Worm (Caenorhabditis elegans) whole organism, early embryonic: ENCODE measurements around the gene srx-41.

Experiments used
- B0310.2 ChIP-seq: sonication (generic microtip); optimal IDR thresholded peaks from 2 replicates; lab custom pipeline; 2016; ENCODE audit warnings: mild to moderate bottlenecking, missing genetic modification characterization, missing compliant biosample characterization
- F13C5.2 ChIP-seq: sonication (generic microtip); optimal IDR thresholded peaks from 2 replicates; lab custom pipeline; 2017; ENCODE audit warnings: mild to moderate bottlenecking, missing genetic modification characterization, inconsistent platforms, missing compliant biosample characterization
- aly-1 ChIP-seq: sonication (generic microtip); optimal IDR thresholded peaks from 2 replicates; lab custom pipeline; 2016; ENCODE audit warnings: missing genetic modification characterization, missing compliant biosample characterization
- ama-1 ChIP-seq: fragments of 150-350 bp; optimal IDR thresholded peaks from 2 replicates; lab custom pipeline; 2014
- ceh-13 ChIP-seq: fragments of 200-800 bp; sonication (Bioruptor generic); optimal IDR thresholded peaks from 2 replicates; lab custom pipeline; 2018; ENCODE audit warnings: mild to moderate bottlenecking, missing genetic modification characterization, missing compliant biosample characterization
- ceh-36 ChIP-seq: sonication (generic microtip); optimal IDR thresholded peaks from 2 replicates; lab custom pipeline; 2016; ENCODE audit warnings: missing genetic modification characterization, inconsistent platforms, missing compliant biosample characterization
- ets-7 ChIP-seq: sonication (generic microtip); optimal IDR thresholded peaks from 2 replicates; lab custom pipeline; 2016; ENCODE audit warnings: missing genotype, missing genetic modification characterization, missing compliant biosample characterization
- flt-1 ChIP-seq: fragments of 200-800 bp; sonication (Bioruptor generic); IDR thresholded peaks from 2 replicates; pipeline ENCODE4 v1.3.6; 2022; ENCODE audit warnings: missing genetic modification characterization, missing compliant biosample characterization
- hmbx-1 ChIP-seq: sonication (generic microtip); optimal IDR thresholded peaks from 2 replicates; lab custom pipeline; 2016; ENCODE audit warnings: mild to moderate bottlenecking, missing genetic modification characterization, missing compliant biosample characterization
- hmg-4 ChIP-seq: fragments of 200-800 bp; sonication (Bioruptor generic); optimal IDR thresholded peaks from 2 replicates; lab custom pipeline; 2018; ENCODE audit warnings: mild to moderate bottlenecking, missing genetic modification characterization, missing compliant biosample characterization
- scrt-1 ChIP-seq: fragments of 200-800 bp; sonication (Bioruptor generic); IDR thresholded peaks from 2 replicates; pipeline ENCODE4 v1.3.6; 2022; ENCODE audit warnings: missing genetic modification characterization, missing compliant biosample characterization
- sea-1 ChIP-seq: fragments of 200-800 bp; sonication (Bioruptor generic); conservative IDR thresholded peaks from 2 replicates; pipeline ENCODE4 v1.3.6; 2022; ENCODE audit warnings: missing genetic modification characterization, missing compliant biosample characterization
- tbx-11 ChIP-seq: fragments of 200-800 bp; sonication (Bioruptor generic); IDR thresholded peaks from 2 replicates; pipeline ENCODE4 v1.3.6; 2022; ENCODE audit warnings: missing genetic modification characterization, missing compliant biosample characterization
- tbx-37 ChIP-seq: fragments of 200-800 bp; sonication (Bioruptor generic); conservative IDR thresholded peaks from 2 replicates; pipeline ENCODE4 v1.3.6; 2022; ENCODE audit warnings: missing genetic modification reagents, missing genetic modification characterization, missing compliant biosample characterization

DNA sequence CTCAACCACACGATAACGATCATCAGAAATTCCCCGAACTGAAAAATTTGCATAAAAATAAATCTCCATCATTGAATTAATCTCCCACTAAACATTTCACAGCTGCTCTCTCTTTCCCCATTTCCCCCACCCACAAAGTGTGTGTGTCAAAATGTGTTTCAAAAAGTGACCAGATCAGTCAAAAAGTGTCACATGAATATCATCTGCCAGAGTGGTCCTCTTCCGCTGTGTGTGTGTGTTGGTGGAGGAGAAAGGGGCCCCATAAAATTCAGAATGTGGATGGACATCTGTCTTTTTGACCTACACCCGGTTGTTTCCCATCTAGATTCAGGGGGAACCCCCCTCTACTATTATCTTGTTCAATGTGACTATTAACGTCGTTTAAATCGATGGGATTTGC, 40.2 kb upstream of the srx-41 start:
- no peak for TF ChIP-seq scrt-1 (GFP tag; lab: Robert Waterston, UW)
- TF ChIP-seq ama-1 (lab: Kevin White, UChicago) = no peak
- TF ChIP-seq B0310.2 (tag; lab: Kevin White, UChicago) = no peak
- TF ChIP-seq hmbx-1 = no peak
- no peak for TF ChIP-seq flt-1 (GFP tag; lab: Robert Waterston, UW)
- TF ChIP-seq F13C5.2 = no peak
- TF ChIP-seq aly-1 (tag; lab: Kevin White, UChicago) = no peak
- TF ChIP-seq tbx-11 = no peak
- no peak for TF ChIP-seq ceh-36 (tag; lab: Kevin White, UChicago)
- TF ChIP-seq sea-1 (GFP tag; lab: Robert Waterston, UW) = no peak
- TF ChIP-seq ceh-13 (GFP tag; lab: Kevin White, UChicago) = no peak
- no peak for TF ChIP-seq hmg-4 (GFP tag; lab: Kevin White, UChicago)
- no peak for TF ChIP-seq ets-7 (tag; lab: Kevin White, UChicago)
- TF ChIP-seq tbx-37 (GFP tag; lab: Robert Waterston, UW) = no peak
